Worm (Caenorhabditis elegans) whole organism, L4 larva: Measurements from ENCODE around the gene perm-2.

Experiments
- ZK546.5 ChIP-seq, 2 experiments: sonication (generic microtip); optimal IDR thresholded peaks; 2 replicates each; lab custom pipeline; 2017; ENCODE audit warnings: missing biosample characterization in 2 of 2, missing genetic modification characterization in 2 of 2
- ceh-62 ChIP-seq: sonication (generic microtip); optimal IDR thresholded peaks from 2 replicates; lab custom pipeline; 2017; ENCODE audit warnings: missing biosample characterization, missing genetic modification characterization
- lin-39 ChIP-seq: fragments of 150-350 bp; optimal IDR thresholded peaks from 2 replicates; lab custom pipeline; 2014; ENCODE audit warnings: missing biosample characterization, missing genetic modification reagents, missing genetic modification characterization
- nhr-25 ChIP-seq: sonication (generic microtip); optimal IDR thresholded peaks from 2 replicates; lab custom pipeline; 2017; ENCODE audit warnings: missing genetic modification characterization, mild to moderate bottlenecking, missing compliant biosample characterization, antibody characterized with exemption, moderate library complexity, borderline replicate concordance; ENCODE audit not compliant: insufficient read depth
- unc-130 ChIP-seq: sonication (generic microtip); optimal IDR thresholded peaks from 2 replicates; lab custom pipeline; 2016; ENCODE audit warnings: missing genetic modification reagents, missing genetic modification characterization, missing compliant biosample characterization

- no peak for TF ChIP-seq nhr-25 (tag; lab: Kevin White, UChicago)
- no peak for TF ChIP-seq ceh-62
- TF ChIP-seq lin-39 (tag; lab: Kevin White, UChicago) = no peak
- no peak for TF ChIP-seq unc-130 (GFP tag; lab: Kevin White, UChicago)
- TF ChIP-seq ZK546.5 (tag; optimal IDR thresholded peaks at IDR 0.05; lab: Kevin White, UChicago) = no peak
Measured at ce11 chrIV:1163126-1163525, 36.5 kb downstream of the perm-2 start, which contains the start of gene C50A2.7.
